Fruit fly (Drosophila melanogaster) whole organism, embryonic: ENCODE results near the gene Faa.
A peak's percentile ranks its signal among the peaks of the same experiment; 100 is the strongest.

ENCODE experiments used
- Ada2b ChIP-seq: fragments of 200-800 bp; sonication (Bioruptor generic); IDR thresholded peaks from 2 replicates; pipeline ENCODE4 v1.3.6; 2022; ENCODE audit warnings: missing biosample characterization, missing genetic modification characterization
- CG11456 ChIP-seq: fragments of 200-800 bp; sonication (Bioruptor generic); IDR thresholded peaks from 3 replicates; pipeline ENCODE4 v1.3.6; 2022; ENCODE audit warnings: missing biosample characterization, missing genetic modification characterization
- CG12155 ChIP-seq: fragments of 200-800 bp; sonication (Bioruptor generic); optimal IDR thresholded peaks from 3 replicates; lab custom pipeline; 2016; ENCODE audit warnings: missing biosample characterization, missing genetic modification characterization
- CG13894 ChIP-seq: fragments of 200-800 bp; sonication (Bioruptor generic); optimal IDR thresholded peaks from 3 replicates; lab custom pipeline; 2018; ENCODE audit warnings: missing biosample characterization, mild to moderate bottlenecking, missing genetic modification characterization, moderate library complexity
- CG3407 ChIP-seq: fragments of 200-800 bp; sonication (Bioruptor generic); optimal IDR thresholded peaks from 2 replicates; lab custom pipeline; 2018; ENCODE audit warnings: missing biosample characterization, mild to moderate bottlenecking, missing genetic modification characterization
- CG4328 ChIP-seq: fragments of 200-800 bp; sonication (Bioruptor generic); optimal IDR thresholded peaks from 3 replicates; lab custom pipeline; 2017; ENCODE audit warnings: missing biosample characterization, missing genetic modification reagents, missing genetic modification characterization
- CG6689 ChIP-seq: fragments of 200-800 bp; sonication (Bioruptor generic); IDR thresholded peaks from 2 replicates; pipeline ENCODE4 v1.3.6; 2022; ENCODE audit warnings: missing biosample characterization, missing genetic modification characterization
- CTCF ChIP-seq: fragments of 200-800 bp; sonication (Bioruptor generic); optimal IDR thresholded peaks from 2 replicates; lab custom pipeline; 2017; ENCODE audit warnings: missing biosample characterization, mild to moderate bottlenecking, missing genetic modification characterization, moderate library complexity
- D19A ChIP-seq: fragments of 200-800 bp; optimal IDR thresholded peaks from 3 replicates; lab custom pipeline; 2019; ENCODE audit warnings: missing biosample characterization, mild to moderate bottlenecking, missing genetic modification characterization, moderate library complexity
- Dip2 ChIP-seq: fragments of 200-800 bp; sonication (Bioruptor generic); IDR thresholded peaks from 2 replicates; pipeline ENCODE4 v1.3.6; 2022; ENCODE audit warnings: missing biosample characterization, missing genetic modification characterization
- H15 ChIP-seq: fragments of 200-800 bp; sonication (Bioruptor generic); IDR thresholded peaks from 3 replicates; pipeline ENCODE4 v1.3.6; 2022; ENCODE audit warnings: missing biosample characterization, missing genetic modification characterization
- Hey ChIP-seq: fragments of 200-800 bp; sonication (Bioruptor generic); optimal IDR thresholded peaks from 3 replicates; lab custom pipeline; 2018; ENCODE audit warnings: missing biosample characterization, mild to moderate bottlenecking, missing genetic modification characterization
- Hsf ChIP-seq: fragments of 200-800 bp; sonication (Bioruptor generic); optimal IDR thresholded peaks from 3 replicates; lab custom pipeline; 2016; ENCODE audit warnings: missing biosample characterization, missing genetic modification characterization
- Med ChIP-seq: fragments of 200-800 bp; sonication (Bioruptor generic); peaks from one replicate; lab custom pipeline; 2016; ENCODE audit warnings: missing biosample characterization, missing genetic modification characterization, mild to moderate bottlenecking, inconsistent platforms, moderate library complexity
- NC2α ChIP-seq: fragments of 200-800 bp; sonication (Bioruptor generic); optimal IDR thresholded peaks from 2 replicates; lab custom pipeline; 2016; ENCODE audit warnings: missing biosample characterization, missing genetic modification characterization
- NK7.1 ChIP-seq: fragments of 200-800 bp; sonication (Bioruptor generic); optimal IDR thresholded peaks from 3 replicates; lab custom pipeline; 2016; ENCODE audit warnings: missing biosample characterization, missing genetic modification characterization
- Oaz ChIP-seq: fragments of 200-800 bp; sonication (Bioruptor generic); IDR thresholded peaks from 2 replicates; pipeline ENCODE4 v1.3.6; 2022; ENCODE audit warnings: missing biosample characterization, missing genetic modification characterization
- PHDP ChIP-seq: fragments of 200-800 bp; sonication (Bioruptor generic); optimal IDR thresholded peaks from 3 replicates; lab custom pipeline; 2018; ENCODE audit warnings: missing biosample characterization, mild to moderate bottlenecking, missing genetic modification characterization, moderate library complexity
- Ptx1 ChIP-seq: fragments of 200-800 bp; sonication (Bioruptor generic); IDR thresholded peaks from 2 replicates; pipeline ENCODE4 v1.3.6; 2022; ENCODE audit warnings: missing biosample characterization, missing genetic modification characterization
- Side ChIP-seq: fragments of 200-800 bp; sonication (Bioruptor generic); optimal IDR thresholded peaks from 2 replicates; lab custom pipeline; 2016; ENCODE audit warnings: missing biosample characterization, missing genetic modification characterization
- Xrp1 ChIP-seq: fragments of 200-800 bp; sonication (Bioruptor generic); IDR thresholded peaks from 2 replicates; pipeline ENCODE4 v1.3.6; 2022; ENCODE audit warnings: missing biosample characterization, missing genetic modification characterization
- abd-A ChIP-seq: fragments of 200-800 bp; sonication (Bioruptor generic); optimal IDR thresholded peaks from 3 replicates; lab custom pipeline; 2019; ENCODE audit warnings: missing biosample characterization, mild to moderate bottlenecking, missing genetic modification characterization, moderate library complexity
- cg ChIP-seq: fragments of 200-800 bp; sonication (Bioruptor generic); optimal IDR thresholded peaks from 3 replicates; lab custom pipeline; 2019; ENCODE audit warnings: missing biosample characterization, mild to moderate bottlenecking, missing genetic modification characterization, moderate library complexity
- chinmo ChIP-seq: fragments of 200-800 bp; sonication (Bioruptor generic); IDR thresholded peaks from 4 replicates; pipeline ENCODE4 v1.3.6; 2022; ENCODE audit warnings: missing biosample characterization, missing genetic modification characterization; ENCODE audit not compliant: partially characterized antibody
- corto ChIP-seq: fragments of 200-800 bp; sonication (Bioruptor generic); optimal IDR thresholded peaks from 2 replicates; lab custom pipeline; 2016; ENCODE audit warnings: missing biosample characterization, mild to moderate bottlenecking, missing genetic modification characterization, moderate library complexity
- crol ChIP-seq: fragments of 200-800 bp; sonication (Bioruptor generic); IDR thresholded peaks from 2 replicates; pipeline ENCODE4 v1.3.6; 2022; ENCODE audit warnings: missing biosample characterization, missing genetic modification characterization
- jumu ChIP-seq: fragments of 200-800 bp; sonication (Bioruptor generic); optimal IDR thresholded peaks from 3 replicates; lab custom pipeline; 2016; ENCODE audit warnings: missing biosample characterization, missing genetic modification characterization
- kni ChIP-seq: fragments of 200-800 bp; sonication (Bioruptor generic); optimal IDR thresholded peaks from 3 replicates; lab custom pipeline; 2017; ENCODE audit warnings: mild to moderate bottlenecking, missing biosample characterization, missing genetic modification reagents, missing genetic modification characterization
- knrl ChIP-seq: fragments of 200-800 bp; sonication (Bioruptor generic); IDR thresholded peaks from 3 replicates; pipeline ENCODE4 v1.3.6; 2022; ENCODE audit warnings: missing biosample characterization, missing genetic modification characterization; ENCODE audit not compliant: partially characterized antibody
- lov ChIP-seq, 2 experiments: fragments of 200-800 bp in 1 of 2; fragments of >200 bp in 1 of 2; sonication (Bioruptor generic) in 1 of 2; IDR thresholded peaks in 1 of 2; optimal IDR thresholded peaks in 1 of 2; 2 replicates in 1 of 2; 3 replicates in 1 of 2; pipeline versions ENCODE4 v1.3.6 to Lab custom; 2017 to 2022; ENCODE audit warnings: missing biosample characterization in 1 of 2, missing genetic modification characterization in 1 of 2
- mirr ChIP-seq: fragments of 200-800 bp; sonication (Bioruptor generic); optimal IDR thresholded peaks from 3 replicates; lab custom pipeline; 2018; ENCODE audit warnings: missing biosample characterization, mild to moderate bottlenecking, missing genetic modification characterization
- nerfin-1 ChIP-seq: fragments of 200-800 bp; sonication (Bioruptor generic); optimal IDR thresholded peaks from 3 replicates; lab custom pipeline; 2019; ENCODE audit warnings: missing biosample characterization, mild to moderate bottlenecking, missing genetic modification characterization, moderate library complexity
- oc ChIP-seq: fragments of 200-800 bp; sonication (Bioruptor generic); optimal IDR thresholded peaks from 2 replicates; lab custom pipeline; 2018; ENCODE audit warnings: missing biosample characterization, mild to moderate bottlenecking, missing genetic modification characterization, moderate library complexity
- pros ChIP-seq: fragments of 200-800 bp; sonication (Bioruptor generic); optimal IDR thresholded peaks from 3 replicates; lab custom pipeline; 2019; ENCODE audit warnings: missing biosample characterization, mild to moderate bottlenecking, missing genetic modification characterization, moderate library complexity
- pzg ChIP-seq: fragments of 200-800 bp; sonication (Bioruptor generic); optimal IDR thresholded peaks from 3 replicates; lab custom pipeline; 2018; ENCODE audit warnings: missing biosample characterization, mild to moderate bottlenecking, missing genetic modification characterization, moderate library complexity
- run ChIP-seq: fragments of 200-800 bp; sonication (Bioruptor generic); optimal IDR thresholded peaks from 3 replicates; lab custom pipeline; 2018; ENCODE audit warnings: missing biosample characterization, mild to moderate bottlenecking, missing genetic modification characterization
- sd ChIP-seq: fragments of 200-800 bp; sonication (Bioruptor generic); optimal IDR thresholded peaks from 3 replicates; lab custom pipeline; 2018; ENCODE audit warnings: missing biosample characterization, mild to moderate bottlenecking, missing genetic modification characterization, moderate library complexity
- sens-2 ChIP-seq: fragments of 200-800 bp; sonication (Bioruptor generic); IDR thresholded peaks from 2 replicates; pipeline ENCODE4 v1.3.6; 2022; ENCODE audit warnings: missing biosample characterization, missing genetic modification characterization
- seq ChIP-seq: fragments of 200-800 bp; sonication (Bioruptor generic); IDR thresholded peaks from 2 replicates; pipeline ENCODE4 v1.3.6; 2022; ENCODE audit warnings: missing biosample characterization, missing genetic modification characterization
- sqz ChIP-seq: fragments of 200-800 bp; sonication (Bioruptor generic); optimal IDR thresholded peaks from 3 replicates; lab custom pipeline; 2018; ENCODE audit warnings: missing biosample characterization, mild to moderate bottlenecking, missing genetic modification characterization
- sr ChIP-seq: fragments of 200-800 bp; sonication (Bioruptor generic); IDR thresholded peaks from 3 replicates; pipeline ENCODE4 v1.3.6; 2022; ENCODE audit warnings: missing biosample characterization, missing genetic modification characterization

The Faa gene

DNA sequence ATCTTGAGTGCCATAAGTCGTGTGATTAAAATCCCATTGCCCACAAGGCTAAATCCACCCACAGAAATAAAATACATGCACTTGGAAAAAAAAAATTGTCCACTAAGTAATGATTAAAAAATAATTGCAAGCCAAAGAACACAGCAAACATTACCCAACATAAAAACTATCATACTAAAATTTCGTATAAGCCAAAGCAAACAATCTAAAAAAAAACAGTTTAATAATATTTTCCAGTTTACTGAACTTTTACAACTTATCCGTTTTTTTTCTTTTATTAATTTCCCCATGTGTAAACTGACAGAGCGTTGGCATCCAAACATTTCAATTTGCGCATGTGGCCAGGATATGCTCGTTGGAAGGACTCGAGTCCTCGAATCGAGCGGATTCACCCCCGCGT, 6.5 kb upstream of the Faa start (continued):
- TF ChIP-seq CG4328 (GFP tag; lab: Kevin White, UChicago) (no peak), PHDP (tag; lab: Kevin White, UChicago) (peak; percentile 0), Xrp1 (peak; percentile 29; the same call in 1 of the 2 replicates), jumu (GFP tag; lab: Kevin White, UChicago) (no peak), corto (GFP tag; lab: Kevin White, UChicago) (no peak), Hsf (GFP tag; lab: Kevin White, UChicago) (no peak), nerfin-1 (peak; percentile 70), Ada2b (GFP tag; lab: Robert Waterston, UW) (no peak), NK7.1 (GFP tag; lab: Kevin White, UChicago) (no peak)

DNA sequence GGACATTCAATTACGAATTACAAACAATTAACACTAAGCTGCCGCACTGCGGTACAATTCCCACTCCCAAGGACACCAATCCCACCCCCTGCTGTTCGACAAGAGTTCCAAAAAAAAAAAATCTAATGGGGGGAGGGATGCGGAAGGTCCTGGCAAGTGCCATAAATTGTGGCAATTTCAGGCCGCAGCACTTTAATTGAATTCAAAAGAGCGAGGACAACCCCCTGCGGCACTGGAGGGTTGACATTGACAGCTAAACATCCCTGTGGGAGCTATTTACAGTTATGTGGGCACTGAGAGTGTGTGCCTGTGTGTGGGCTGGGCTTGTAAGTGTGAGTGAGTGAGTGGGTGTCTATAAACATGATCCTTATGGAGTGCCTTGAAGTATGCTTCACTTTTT, 3.2 kb upstream of the Faa start:
- TF ChIP-seq sr (0 out of 3 replicates have a peak, but pooled peaks have one; percentile 25), mirr (peak; percentile 49), abd-A (tag; lab: Kevin White, UChicago) (peak; percentile 94), run (tag; lab: Kevin White, UChicago) (peak; percentile 77), seq (peak; percentile 39; the same call in 1 of the 2 replicates), sd (tag; lab: Kevin White, UChicago) (peak; percentile 2), pzg (GFP tag; lab: Kevin White, UChicago) (no peak), pros (GFP tag; lab: Kevin White, UChicago) (peak; percentile 83), CG6689 (GFP tag; lab: Robert Waterston, UW) (no peak), kni (GFP tag; lab: Kevin White, UChicago) (peak; percentile 11), oc (tag; lab: Kevin White, UChicago) (peak; percentile 40), CG3407 (GFP tag; lab: Kevin White, UChicago) (no peak), Oaz (peak; percentile 30; the same call in 1 of the 2 replicates), nerfin-1 (peak; percentile 65), cg (GFP tag; lab: Kevin White, UChicago) (peak; percentile 5), sens-2 (GFP tag; lab: Robert Waterston, UW) (no peak), D19A (tag; lab: Kevin White, UChicago) (no peak), crol (GFP tag; lab: Robert Waterston, UW) (0 out of 2 replicates have a peak, but pooled peaks have one; percentile 25), lov (optimal IDR thresholded peaks at IDR 0.05; lab: Kevin White, UChicago) (no peak), lov (GFP tag; IDR thresholded peaks at IDR 0.05; lab: Robert Waterston, UW) (0 out of 3 replicates have a peak, but pooled peaks have one; percentile 10), sqz (GFP tag; lab: Kevin White, UChicago) (peak; percentile 85), CG11456 (0 out of 3 replicates have a peak, but pooled peaks have one; percentile 35), Hey (tag; lab: Kevin White, UChicago) (peak; percentile 88)
- TF ChIP-seq, all 482 proteins: peak for 17

DNA sequence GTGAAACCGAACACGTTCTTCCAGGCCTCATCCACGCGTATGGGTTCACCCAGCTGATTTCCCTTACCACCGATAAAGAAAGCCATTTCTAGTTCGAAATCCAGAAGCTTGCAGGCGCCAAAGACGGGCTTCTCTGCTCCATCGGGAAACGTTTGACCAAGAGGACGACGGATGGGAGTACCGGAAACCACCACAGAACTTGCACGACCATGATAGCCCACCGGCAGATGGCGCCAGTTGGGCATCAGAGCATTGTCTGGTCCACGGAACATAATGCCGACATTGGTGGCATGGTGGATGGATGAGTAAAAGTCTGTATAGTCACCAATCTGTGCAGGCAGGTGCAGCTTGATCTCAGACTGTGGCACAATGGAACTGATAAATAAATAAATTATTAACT, 1.0 kb downstream of the Faa start:
- no peak for TF ChIP-seq knrl (GFP tag; lab: Robert Waterston, UW)
- TF ChIP-seq Med (GFP tag; lab: Kevin White, UChicago), result peak; percentile 72
- TF ChIP-seq CTCF, result peak; percentile 89
- no peak for TF ChIP-seq NC2α
- peak; percentile 30 for TF ChIP-seq CG13894 (tag; lab: Kevin White, UChicago)
- peak; percentile 84 for TF ChIP-seq Dip2 (GFP tag; lab: Robert Waterston, UW)
- no peak for TF ChIP-seq CG12155 (GFP tag; lab: Kevin White, UChicago)
- 0 out of 4 replicates have a peak, but pooled peaks have one; percentile 14 for TF ChIP-seq chinmo
- 0 out of 3 replicates have a peak, but pooled peaks have one; percentile 17 for TF ChIP-seq H15 (GFP tag; lab: Robert Waterston, UW)
- TF ChIP-seq Ptx1, result no peak
- TF ChIP-seq Side (GFP tag; lab: Kevin White, UChicago), result no peak
